Fruit fly (Drosophila melanogaster): ENCODE data around the gene Tango6.

The Tango6 gene

dm6 chr2L:18982826-18983758 is 14.3 kb downstream of the Tango6 start (continued):
- no peak for TF ChIP-seq Scr (GFP tag; IDR thresholded peaks at IDR 0.05; ENCODE audit: partially characterized antibody)
- TF ChIP-seq bsh (GFP tag; optimal IDR thresholded peaks at IDR 0.05), result peak in 1 of 2 experiments; percentile 15
- TF ChIP-seq Taf1 (GFP tag; IDR thresholded peaks at IDR 0.05), result no peak
- no peak for TF ChIP-seq CG2712 (tag; optimal IDR thresholded peaks at IDR 0.05)
- TF ChIP-seq CG17361 (GFP tag; IDR thresholded peaks at IDR 0.05), result peak; percentile 42; the same call in 1 of the 3 replicates
- TF ChIP-seq CG7928 (GFP tag; optimal IDR thresholded peaks at IDR 0.05), result no peak
- no peak for TF ChIP-seq CG4360 (GFP tag; IDR thresholded peaks at IDR 0.05)
- TF ChIP-seq CG9215 (GFP tag; IDR thresholded peaks at IDR 0.05), result 0 out of 2 replicates have a peak, but pooled peaks have one; percentile 12
- no peak for TF ChIP-seq Ravus (GFP tag; IDR thresholded peaks at IDR 0.05)
- TF ChIP-seq grau (tag; optimal IDR thresholded peaks at IDR 0.05), result peak; percentile 84
- TF ChIP-seq CG12104 (GFP tag; optimal IDR thresholded peaks at IDR 0.05), result no peak
- TF ChIP-seq Abd-B (GFP tag; optimal IDR thresholded peaks at IDR 0.05), result no peak
- peak; percentile 1 for TF ChIP-seq CG8924 (tag; optimal IDR thresholded peaks at IDR 0.05)
- no peak for TF ChIP-seq Fer3 (tag; optimal IDR thresholded peaks at IDR 0.05)
- no peak for TF ChIP-seq salm (tag; optimal IDR thresholded peaks at IDR 0.05)
- no peak for TF ChIP-seq CG6654 (GFP tag; optimal IDR thresholded peaks at IDR 0.05)
- TF ChIP-seq p53 (GFP tag; optimal IDR thresholded peaks at IDR 0.05), result no peak
- no peak for TF ChIP-seq CG16815 (GFP tag; optimal IDR thresholded peaks at IDR 0.05)
- TF ChIP-seq luna (GFP tag; optimal IDR thresholded peaks at IDR 0.05), result no peak
- no peak for TF ChIP-seq tx (GFP tag; optimal IDR thresholded peaks at IDR 0.05)
- no peak for TF ChIP-seq knrl (GFP tag; IDR thresholded peaks at IDR 0.05; ENCODE audit: partially characterized antibody)
- peak; percentile 17 for TF ChIP-seq CG13424 (tag; optimal IDR thresholded peaks at IDR 0.05)
- TF ChIP-seq TFAM (GFP tag; optimal IDR thresholded peaks at IDR 0.05), result no peak
- no peak for TF ChIP-seq gt (GFP tag; IDR thresholded peaks at IDR 0.05)
- no peak for TF ChIP-seq chm (GFP tag; IDR thresholded peaks at IDR 0.05)
- TF ChIP-seq Hand (GFP tag; optimal IDR thresholded peaks at IDR 0.05), result no peak
- no peak for TF ChIP-seq CkIIα-i1 (GFP tag; IDR thresholded peaks at IDR 0.05)
- no peak for TF ChIP-seq cad (GFP tag; optimal IDR thresholded peaks at IDR 0.05)
- no peak for TF ChIP-seq CG13296 (GFP tag; optimal IDR thresholded peaks at IDR 0.05)
- peak; percentile 5 for TF ChIP-seq Kr (GFP tag; optimal IDR thresholded peaks at IDR 0.05)
- peak; percentile 46 for TF ChIP-seq dmrt99B (tag; optimal IDR thresholded peaks at IDR 0.05)
- no peak for TF ChIP-seq Doc3 (GFP tag; IDR thresholded peaks at IDR 0.05; ENCODE audit: partially characterized antibody)
- TF ChIP-seq yki (optimal IDR thresholded peaks at IDR 0.05), result no peak
- TF ChIP-seq CG4707 (GFP tag; optimal IDR thresholded peaks at IDR 0.05), result no peak
- TF ChIP-seq CG1603 (tag; optimal IDR thresholded peaks at IDR 0.05), result no peak
- no peak for TF ChIP-seq nerfin-1 (tag; optimal IDR thresholded peaks at IDR 0.05)
- no peak for TF ChIP-seq CG6272 (GFP tag; IDR thresholded peaks at IDR 0.05)
- peak; percentile 66 for TF ChIP-seq sens (GFP tag)
- TF ChIP-seq D19B (GFP tag; optimal IDR thresholded peaks at IDR 0.05), result no peak
- no peak for TF ChIP-seq CG30020 (tag; optimal IDR thresholded peaks at IDR 0.05)
- TF ChIP-seq Neu2 (GFP tag; optimal IDR thresholded peaks at IDR 0.05; ENCODE audit: borderline replicate concordance), result no peak
- no peak for TF ChIP-seq org-1 (GFP tag; optimal IDR thresholded peaks at IDR 0.05)
- no peak for TF ChIP-seq eyg (GFP tag; optimal IDR thresholded peaks at IDR 0.05)
- TF ChIP-seq repo (GFP tag; optimal IDR thresholded peaks at IDR 0.05), result no peak
- no peak for TF ChIP-seq dimm (GFP tag; IDR thresholded peaks at IDR 0.05)
- no peak for TF ChIP-seq Aef1 (GFP tag; IDR thresholded peaks at IDR 0.05)
- TF ChIP-seq CG9727 (GFP tag; optimal IDR thresholded peaks at IDR 0.05), result no peak
- no peak for TF ChIP-seq BEAF-32 (GFP tag; optimal IDR thresholded peaks at IDR 0.05)
- peak; percentile 41 for TF ChIP-seq gem (tag; optimal IDR thresholded peaks at IDR 0.05)
